Worm (Caenorhabditis elegans): ENCODE measurements around the gene F46E10.2.

The F46E10.2 gene

ce11 chrV:6518225-6518396 is 2.1 kb upstream of the F46E10.2 start, which contains the start of gene F46E10.3:
Gene F46E10.3 (plus strand): TSS chrV:6518297.
- no peak for TF ChIP-seq mbf-1 (tag; optimal IDR thresholded peaks at IDR 0.05)
- no peak for TF ChIP-seq nhr-11 (tag; optimal IDR thresholded peaks at IDR 0.05)
- no peak for TF ChIP-seq ZK546.5 (tag; optimal IDR thresholded peaks at IDR 0.05)
- TF ChIP-seq ceh-82 (tag; optimal IDR thresholded peaks at IDR 0.05), result no peak
- no peak for TF ChIP-seq sem-4 (tag; optimal IDR thresholded peaks at IDR 0.05)
- no peak for TF ChIP-seq dmd-4 (tag; optimal IDR thresholded peaks at IDR 0.05)
- no peak for TF ChIP-seq Y55F3AM.14 (GFP tag; optimal IDR thresholded peaks at IDR 0.05)
- TF ChIP-seq sma-9 (GFP tag; optimal IDR thresholded peaks at IDR 0.05), result no peak
- no peak for TF ChIP-seq sma-9 (tag; optimal IDR thresholded peaks at IDR 0.05)
- TF ChIP-seq nhr-25 (tag; optimal IDR thresholded peaks at IDR 0.05), result no peak
- TF ChIP-seq nhr-12 (tag; optimal IDR thresholded peaks at IDR 0.05), result no peak
- TF ChIP-seq elt-3 (tag; optimal IDR thresholded peaks at IDR 0.05), result no peak
- TF ChIP-seq mab-5 (tag; optimal IDR thresholded peaks at IDR 0.05), result no peak
- no peak for TF ChIP-seq lin-13 (GFP tag; optimal IDR thresholded peaks at IDR 0.05)
- no peak for TF ChIP-seq lsy-2 (tag; optimal IDR thresholded peaks at IDR 0.05)
- no peak for TF ChIP-seq F13H6.1 (tag; optimal IDR thresholded peaks at IDR 0.05)

- TF ChIP-seq sma-9 (GFP tag; optimal IDR thresholded peaks at IDR 0.05) (peak; percentile 13), sma-9 (tag; optimal IDR thresholded peaks at IDR 0.05) (no peak), nhr-77 (tag; optimal IDR thresholded peaks at IDR 0.05) (no peak), fos-1 (tag; optimal IDR thresholded peaks at IDR 0.05) (peak; percentile 86)
Measured at ce11 chrV:6522879-6523497, 2.8 kb downstream of the F46E10.2 start.

DNA sequence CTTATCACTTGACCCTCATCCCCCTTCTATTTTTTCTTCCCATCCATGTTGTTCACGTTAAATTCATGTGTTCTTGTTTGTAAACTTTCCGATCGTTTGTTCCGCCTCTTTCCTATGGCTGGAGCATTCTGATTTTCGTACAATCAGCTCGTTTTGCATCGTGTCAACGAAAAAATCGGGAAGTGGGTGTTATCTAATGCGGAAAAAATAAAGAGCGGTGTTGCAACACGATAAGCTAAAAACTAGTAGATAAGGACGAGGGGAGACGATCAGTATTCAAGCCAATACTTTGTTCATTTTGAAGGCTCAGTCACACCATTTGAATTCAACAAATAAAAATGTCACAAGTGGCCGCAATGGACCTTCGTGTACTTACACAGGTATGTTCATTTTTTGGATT is 4.5 kb downstream of the F46E10.2 start, which contains the start of gene acs-1:
Gene acs-1 (plus strand): TSS at position 233 of the 400 bp plus-strand sequence.
- peak; percentile 82 for TF ChIP-seq fos-1 (tag; optimal IDR thresholded peaks at IDR 0.05)
- no peak for TF ChIP-seq unc-55 (GFP tag; optimal IDR thresholded peaks at IDR 0.05)
- TF ChIP-seq nhr-25 (tag; optimal IDR thresholded peaks at IDR 0.05), result no peak
- TF ChIP-seq R02D3.7 (tag; optimal IDR thresholded peaks at IDR 0.05), result no peak
- TF ChIP-seq F13H6.1 (tag; optimal IDR thresholded peaks at IDR 0.05), result no peak
- TF ChIP-seq zag-1 (tag; optimal IDR thresholded peaks at IDR 0.05), result no peak
- no peak for TF ChIP-seq elt-3 (tag; optimal IDR thresholded peaks at IDR 0.05)
- no peak for TF ChIP-seq lin-39 (tag; optimal IDR thresholded peaks at IDR 0.05)
- TF ChIP-seq nhr-12 (tag; optimal IDR thresholded peaks at IDR 0.05), result no peak
- no peak for TF ChIP-seq ztf-1 (GFP tag; conservative IDR thresholded peaks at IDR 0.05)
- TF ChIP-seq lsy-2 (tag; optimal IDR thresholded peaks at IDR 0.05), result no peak
- TF ChIP-seq sma-3 (GFP tag; optimal IDR thresholded peaks at IDR 0.05), result no peak
- TF ChIP-seq ceh-82 (tag; optimal IDR thresholded peaks at IDR 0.05), result no peak
- no peak for TF ChIP-seq nhr-21 (tag; optimal IDR thresholded peaks at IDR 0.05)
- TF ChIP-seq egl-27 (tag; optimal IDR thresholded peaks at IDR 0.05), result peak; percentile 19

ce11 chrV:6533030-6533429 is 12.8 kb downstream of the F46E10.2 start, which contains the start of gene hpo-26:
Gene hpo-26 (minus strand): TSS chrV:6533060.
- TF ChIP-seq sma-9 (GFP tag; optimal IDR thresholded peaks at IDR 0.05) (peak; percentile 22), sma-9 (tag; optimal IDR thresholded peaks at IDR 0.05) (no peak), nhr-6 (tag; optimal IDR thresholded peaks at IDR 0.05) (no peak), peb-1 (tag; optimal IDR thresholded peaks at IDR 0.05) (no peak), lsy-2 (tag; optimal IDR thresholded peaks at IDR 0.05) (no peak), nhr-21 (tag; optimal IDR thresholded peaks at IDR 0.05) (no peak), F13H6.1 (tag; optimal IDR thresholded peaks at IDR 0.05) (peak; percentile 70), nhr-129 (tag; optimal IDR thresholded peaks at IDR 0.05) (peak; percentile 39), nhr-11 (tag; optimal IDR thresholded peaks at IDR 0.05) (no peak), C34F6.9 (tag; optimal IDR thresholded peaks at IDR 0.05) (no peak), nhr-12 (tag; optimal IDR thresholded peaks at IDR 0.05) (no peak)

DNA sequence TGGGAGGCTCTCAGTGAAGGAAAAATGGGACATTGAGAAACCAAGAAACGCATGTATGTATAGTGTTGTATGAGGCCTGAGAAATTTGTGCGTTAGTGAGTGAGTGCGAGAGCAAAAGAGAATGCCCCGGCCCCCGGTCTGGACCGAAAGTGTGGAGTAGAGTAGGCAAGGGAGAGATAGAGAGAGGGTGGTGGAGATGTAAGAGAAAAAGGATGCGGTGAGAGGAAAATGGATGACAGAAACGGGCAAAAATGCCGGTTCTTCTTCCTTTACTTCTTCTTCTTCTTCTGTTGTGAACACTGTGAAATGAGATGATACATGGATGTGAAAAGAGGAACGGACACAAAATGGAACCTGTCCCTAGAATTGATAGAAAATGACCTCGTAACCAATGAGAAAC is 18.1 kb downstream of the F46E10.2 start:
- peak; percentile 5 for TF ChIP-seq fos-1 (tag; optimal IDR thresholded peaks at IDR 0.05)
- no peak for TF ChIP-seq nhr-237 (tag; optimal IDR thresholded peaks at IDR 0.05)
- TF ChIP-seq F13H6.1 (tag; optimal IDR thresholded peaks at IDR 0.05), result peak; percentile 30
- TF ChIP-seq nhr-10 (tag; optimal IDR thresholded peaks at IDR 0.05), result no peak
- peak; percentile 29 for TF ChIP-seq nhr-129 (tag; optimal IDR thresholded peaks at IDR 0.05)
- TF ChIP-seq crh-2 (tag; optimal IDR thresholded peaks at IDR 0.05), result peak; percentile 16
- TF ChIP-seq unc-55 (GFP tag; optimal IDR thresholded peaks at IDR 0.05), result peak; percentile 7
- no peak for TF ChIP-seq mbf-1 (tag; optimal IDR thresholded peaks at IDR 0.05)
- TF ChIP-seq lsy-2 (tag; optimal IDR thresholded peaks at IDR 0.05), result peak in 1 of 2 experiments; percentile 12
- TF ChIP-seq lin-39 (tag; optimal IDR thresholded peaks at IDR 0.05), result no peak
- TF ChIP-seq C34F6.9 (tag; optimal IDR thresholded peaks at IDR 0.05), result peak; percentile 30

Measured in whole organism, L2 larva.